Worm (Caenorhabditis elegans) whole organism, late embryonic: ENCODE measurements around the gene C36E6.8.

Source experiments
- K02D7.2 ChIP-seq: sonication (generic microtip); optimal IDR thresholded peaks from 2 replicates; lab custom pipeline; 2017; ENCODE audit warnings: mild to moderate bottlenecking, missing genetic modification characterization, missing compliant biosample characterization
- T23F11.4 ChIP-seq: fragments of 200-800 bp; sonication (Bioruptor generic); optimal IDR thresholded peaks from 2 replicates; lab custom pipeline; 2018; ENCODE audit warnings: mild to moderate bottlenecking, missing genetic modification characterization, missing compliant biosample characterization
- Y22D7AL.16 ChIP-seq: sonication (generic microtip); optimal IDR thresholded peaks from 2 replicates; lab custom pipeline; 2016; ENCODE audit warnings: missing genetic modification characterization, missing compliant biosample characterization
- ahr-1 ChIP-seq: sonication (generic microtip); optimal IDR thresholded peaks from 2 replicates; lab custom pipeline; 2016; ENCODE audit warnings: missing genetic modification characterization, missing compliant biosample characterization
- ceh-19 ChIP-seq: fragments of 200-800 bp; sonication (Bioruptor generic); optimal IDR thresholded peaks from 2 replicates; lab custom pipeline; 2018; ENCODE audit warnings: mild to moderate bottlenecking, missing genetic modification characterization, missing compliant biosample characterization
- ceh-2 ChIP-seq: sonication (generic microtip); optimal IDR thresholded peaks from 2 replicates; lab custom pipeline; 2016; ENCODE audit warnings: missing genotype, missing genetic modification characterization, missing compliant biosample characterization
- ceh-22 ChIP-seq: sonication (generic microtip); optimal IDR thresholded peaks from 2 replicates; lab custom pipeline; 2017; ENCODE audit warnings: missing biosample characterization, missing genetic modification characterization
- ceh-24 ChIP-seq: sonication (generic microtip); optimal IDR thresholded peaks from 2 replicates; lab custom pipeline; 2016; ENCODE audit warnings: mild to moderate bottlenecking, missing genetic modification characterization, missing compliant biosample characterization
- ceh-31 ChIP-seq: sonication (generic microtip); optimal IDR thresholded peaks from 2 replicates; lab custom pipeline; 2016; ENCODE audit warnings: missing genetic modification characterization, missing compliant biosample characterization
- ceh-34 ChIP-seq: sonication (generic microtip); optimal IDR thresholded peaks from 2 replicates; lab custom pipeline; 2016; ENCODE audit warnings: mild to moderate bottlenecking, missing genetic modification characterization, missing compliant biosample characterization
- ceh-45 ChIP-seq: fragments of 200-800 bp; sonication (Bioruptor generic); IDR thresholded peaks from 2 replicates; pipeline ENCODE4 v1.3.6; 2022; ENCODE audit warnings: missing genetic modification reagents, missing genetic modification characterization, missing compliant biosample characterization
- ceh-9 ChIP-seq: sonication (generic microtip); optimal IDR thresholded peaks from 2 replicates; lab custom pipeline; 2016; ENCODE audit warnings: mild to moderate bottlenecking, missing genetic modification characterization, inconsistent platforms, missing compliant biosample characterization
- dve-1 ChIP-seq: sonication (generic microtip); optimal IDR thresholded peaks from 2 replicates; lab custom pipeline; 2017; ENCODE audit warnings: antibody characterized with exemption, mild to moderate bottlenecking, missing genetic modification characterization, missing compliant biosample characterization
- elt-4 ChIP-seq: sonication (generic microtip); optimal IDR thresholded peaks from 2 replicates; lab custom pipeline; 2016; ENCODE audit warnings: missing genetic modification characterization, missing compliant biosample characterization
- ets-4 ChIP-seq: sonication (generic microtip); optimal IDR thresholded peaks from 2 replicates; lab custom pipeline; 2016; ENCODE audit warnings: missing genetic modification characterization, missing compliant biosample characterization
- fax-1 ChIP-seq: sonication (generic microtip); optimal IDR thresholded peaks from 2 replicates; lab custom pipeline; 2016; ENCODE audit warnings: missing genotype, missing genetic modification characterization, missing compliant biosample characterization
- fkh-10 ChIP-seq: fragments of 150-350 bp; optimal IDR thresholded peaks from 2 replicates; lab custom pipeline; 2014; ENCODE audit warnings: missing biosample characterization, missing genetic modification reagents, missing genetic modification characterization
- gmeb-2 ChIP-seq: sonication (generic microtip); optimal IDR thresholded peaks from 2 replicates; lab custom pipeline; 2016; ENCODE audit warnings: missing genetic modification characterization, inconsistent platforms, missing compliant biosample characterization
- hlh-13 ChIP-seq: fragments of 200-800 bp; sonication (Bioruptor generic); optimal IDR thresholded peaks from 2 replicates; lab custom pipeline; 2018; ENCODE audit warnings: mild to moderate bottlenecking, missing genetic modification characterization, missing compliant biosample characterization
- hlh-8 ChIP-seq: sonication (generic microtip); optimal IDR thresholded peaks from 2 replicates; lab custom pipeline; 2016; ENCODE audit warnings: missing genotype, missing genetic modification characterization, missing compliant biosample characterization
- lin-11 ChIP-seq: fragments of 200-800 bp; sonication (Bioruptor generic); optimal IDR thresholded peaks from 2 replicates; lab custom pipeline; 2018; ENCODE audit warnings: mild to moderate bottlenecking, missing genetic modification characterization, missing compliant biosample characterization
- madf-2 ChIP-seq: sonication (generic microtip); optimal IDR thresholded peaks from 2 replicates; lab custom pipeline; 2017; ENCODE audit warnings: missing genetic modification characterization, missing compliant biosample characterization
- nfya-1 ChIP-seq: sonication (generic microtip); optimal IDR thresholded peaks from 2 replicates; lab custom pipeline; 2017; ENCODE audit warnings: missing genetic modification characterization, mild to moderate bottlenecking, missing compliant biosample characterization, antibody characterized with exemption, moderate library complexity
- nhr-11 ChIP-seq: fragments of 150-350 bp; optimal IDR thresholded peaks from 2 replicates; lab custom pipeline; 2014; ENCODE audit warnings: missing biosample characterization, missing genetic modification characterization
- nhr-232 ChIP-seq: sonication (generic microtip); optimal IDR thresholded peaks from 2 replicates; lab custom pipeline; 2016; ENCODE audit warnings: missing genetic modification characterization, missing compliant biosample characterization
- pag-3 ChIP-seq: sonication (generic microtip); optimal IDR thresholded peaks from 2 replicates; lab custom pipeline; 2016; ENCODE audit warnings: missing compliant biosample characterization, missing genetic modification characterization, borderline replicate concordance
- pat-9 ChIP-seq: fragments of 200-800 bp; sonication (Bioruptor generic); optimal IDR thresholded peaks from 2 replicates; lab custom pipeline; 2018; ENCODE audit warnings: mild to moderate bottlenecking, missing genetic modification characterization, moderate library complexity, missing compliant biosample characterization
- pha-2 ChIP-seq: sonication (generic microtip); optimal IDR thresholded peaks from 2 replicates; lab custom pipeline; 2017; ENCODE audit warnings: mild to moderate bottlenecking, missing genetic modification characterization, missing compliant biosample characterization
- pros-1 ChIP-seq: fragments of 150-350 bp; optimal IDR thresholded peaks from 2 replicates; lab custom pipeline; 2014; ENCODE audit warnings: missing biosample characterization, missing genetic modification reagents, missing genetic modification characterization
- ref-2 ChIP-seq: sonication (generic microtip); optimal IDR thresholded peaks from 2 replicates; lab custom pipeline; 2016; ENCODE audit warnings: missing genetic modification characterization, missing compliant biosample characterization
- sox-2 ChIP-seq: fragments of 200-800 bp; sonication (Bioruptor generic); IDR thresholded peaks from 2 replicates; pipeline ENCODE4 v1.3.6; 2022; ENCODE audit warnings: missing genetic modification reagents, missing genetic modification characterization, missing compliant biosample characterization
- sox-4 ChIP-seq: sonication (generic microtip); optimal IDR thresholded peaks from 2 replicates; lab custom pipeline; 2017; ENCODE audit warnings: mild to moderate bottlenecking, missing genetic modification characterization, inconsistent platforms, missing compliant biosample characterization
- syd-9 ChIP-seq: sonication (generic microtip); optimal IDR thresholded peaks from 2 replicates; lab custom pipeline; 2016; ENCODE audit warnings: mild to moderate bottlenecking, missing genetic modification characterization, moderate library complexity, missing compliant biosample characterization
- tbx-7 ChIP-seq: sonication (generic microtip); optimal IDR thresholded peaks from 2 replicates; lab custom pipeline; 2016; ENCODE audit warnings: missing genotype, missing genetic modification characterization, missing compliant biosample characterization
- unc-3 ChIP-seq, 2 experiments: fragments of 200-800 bp in 1 of 2; sonication (Bioruptor generic) in 1 of 2; sonication (generic microtip) in 1 of 2; conservative IDR thresholded peaks in 1 of 2; optimal IDR thresholded peaks in 1 of 2; 2 replicates each; pipeline versions ENCODE4 v1.3.6 to Lab custom; 2016 to 2022; ENCODE audit warnings: missing compliant biosample characterization in 2 of 2, missing genetic modification characterization in 2 of 2, missing genetic modification reagents in 1 of 2
- unc-55 ChIP-seq: sonication (generic microtip); optimal IDR thresholded peaks from 2 replicates; lab custom pipeline; 2017; ENCODE audit warnings: missing biosample characterization, missing genetic modification reagents, missing genetic modification characterization
- zip-5 ChIP-seq: sonication (generic microtip); optimal IDR thresholded peaks from 2 replicates; lab custom pipeline; 2016; ENCODE audit warnings: missing genetic modification characterization, missing compliant biosample characterization
- ztf-16 ChIP-seq: sonication (generic microtip); optimal IDR thresholded peaks from 2 replicates; lab custom pipeline; 2017; ENCODE audit warnings: missing genetic modification characterization, missing compliant biosample characterization

The C36E6.8 gene

DNA sequence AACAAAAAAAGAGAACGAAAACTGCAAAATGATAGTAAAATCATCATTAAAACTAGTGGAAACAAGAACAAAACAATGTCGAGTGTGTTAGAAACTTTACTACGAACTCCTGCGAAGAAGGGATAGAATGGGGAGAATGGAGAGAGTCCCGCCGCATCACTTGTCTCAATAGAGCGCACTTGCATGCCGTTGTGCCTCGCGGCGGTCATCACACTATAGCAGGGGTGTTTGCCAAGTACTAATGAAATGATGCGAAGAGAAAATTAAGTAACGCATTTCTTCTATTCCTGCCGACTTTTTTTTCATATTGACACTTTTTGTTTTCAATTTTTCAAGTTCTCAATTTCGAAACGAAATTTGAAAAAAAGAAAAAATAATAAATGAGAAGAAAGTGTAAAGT lies 46.3 kb upstream of the C36E6.8 start (continued):
- no peak for TF ChIP-seq dve-1 (tag; lab: Kevin White, UChicago)
- no peak for TF ChIP-seq pha-2 (tag; lab: Kevin White, UChicago)
- no peak for TF ChIP-seq unc-3 (GFP tag; conservative IDR thresholded peaks at IDR 0.05; lab: Robert Waterston, UW)
- TF ChIP-seq unc-3 (tag; optimal IDR thresholded peaks at IDR 0.05; lab: Kevin White, UChicago), result no peak
- no peak for TF ChIP-seq T23F11.4 (GFP tag; lab: Kevin White, UChicago)

DNA sequence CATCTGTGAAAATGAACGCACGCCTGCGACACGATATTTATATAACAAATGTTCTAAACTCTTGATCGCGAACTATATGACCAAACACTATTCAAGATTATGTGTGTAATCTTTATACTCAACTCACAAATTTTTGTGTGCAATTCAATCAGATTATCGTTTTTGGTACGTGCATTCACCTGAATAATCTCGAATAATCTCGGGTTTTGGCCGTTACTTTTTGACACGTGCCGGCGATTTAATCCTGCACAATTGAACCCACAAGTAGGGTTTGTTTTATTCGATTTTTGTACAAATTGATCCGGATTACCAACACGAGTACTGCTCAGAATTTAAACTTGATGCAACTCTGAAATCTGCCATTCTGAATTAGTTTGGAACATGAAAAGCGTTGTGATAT lies 42.0 kb upstream of the C36E6.8 start, which contains the start of the genes vap-1 and F11C7.2:
Gene vap-1 (minus strand): TSS at position 101 of the 400 bp plus-strand sequence.
Gene F11C7.2 (plus strand): TSS at position 359 of the 400 bp plus-strand sequence.
- TF ChIP-seq ceh-2 (no peak), hlh-8 (no peak), ceh-22 (tag; lab: Kevin White, UChicago) (no peak), pros-1 (tag; lab: Kevin White, UChicago) (no peak), fax-1 (no peak), elt-4 (tag; lab: Kevin White, UChicago) (no peak), sox-2 (no peak), ref-2 (tag; lab: Kevin White, UChicago) (no peak), nhr-232 (tag; lab: Kevin White, UChicago) (no peak), ceh-9 (no peak), madf-2 (tag; lab: Kevin White, UChicago) (no peak), tbx-7 (tag; lab: Kevin White, UChicago) (no peak), pat-9 (tag; lab: Kevin White, UChicago) (no peak), sox-4 (tag; lab: Kevin White, UChicago) (no peak), ceh-31 (no peak), Y22D7AL.16 (no peak), unc-3 (GFP tag; conservative IDR thresholded peaks at IDR 0.05; lab: Robert Waterston, UW) (no peak), unc-3 (tag; optimal IDR thresholded peaks at IDR 0.05; lab: Kevin White, UChicago) (no peak), fkh-10 (GFP tag; lab: Kevin White, UChicago) (no peak), ets-4 (tag; lab: Kevin White, UChicago) (no peak)

DNA sequence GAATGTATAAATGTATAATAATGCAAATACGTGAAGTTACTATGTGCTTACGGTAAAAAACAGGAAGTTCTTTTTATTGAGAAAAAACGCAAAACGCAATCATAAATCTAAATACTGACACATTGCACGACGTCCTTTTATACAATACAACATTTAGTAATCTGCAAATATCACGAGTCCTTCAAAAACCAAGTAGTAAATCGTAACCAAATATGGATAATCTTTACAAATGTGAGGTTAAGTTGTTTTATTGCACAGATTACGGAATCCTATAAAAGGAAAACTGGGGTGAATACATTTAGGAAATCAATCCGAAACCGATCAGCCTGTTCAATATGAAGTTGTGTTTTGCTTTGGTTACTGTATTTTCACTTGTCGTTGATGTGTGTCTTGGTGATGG lies 40.2 kb upstream of the C36E6.8 start, which contains the start of gene F11C7.7:
Gene F11C7.7 (plus strand): TSS at position 301 of the 400 bp plus-strand sequence.
- TF ChIP-seq ahr-1, result no peak
- no peak for TF ChIP-seq ceh-34 (tag; lab: Kevin White, UChicago)
- no peak for TF ChIP-seq fax-1
- TF ChIP-seq syd-9 (tag; lab: Kevin White, UChicago), result no peak
- no peak for TF ChIP-seq hlh-13 (GFP tag; lab: Kevin White, UChicago)
- TF ChIP-seq zip-5 (tag; lab: Kevin White, UChicago), result no peak
- no peak for TF ChIP-seq sox-4 (tag; lab: Kevin White, UChicago)
- no peak for TF ChIP-seq sox-2
- TF ChIP-seq unc-55 (GFP tag; lab: Kevin White, UChicago), result no peak
- TF ChIP-seq ceh-24 (tag; lab: Kevin White, UChicago), result no peak
- TF ChIP-seq ztf-16 (tag; lab: Kevin White, UChicago), result no peak
- TF ChIP-seq nfya-1, result no peak
- TF ChIP-seq nhr-11 (tag; lab: Kevin White, UChicago), result no peak
- TF ChIP-seq lin-11 (tag; lab: Kevin White, UChicago), result no peak
- no peak for TF ChIP-seq ceh-19 (GFP tag; lab: Kevin White, UChicago)
- TF ChIP-seq, all 69 proteins: peak for 0

DNA sequence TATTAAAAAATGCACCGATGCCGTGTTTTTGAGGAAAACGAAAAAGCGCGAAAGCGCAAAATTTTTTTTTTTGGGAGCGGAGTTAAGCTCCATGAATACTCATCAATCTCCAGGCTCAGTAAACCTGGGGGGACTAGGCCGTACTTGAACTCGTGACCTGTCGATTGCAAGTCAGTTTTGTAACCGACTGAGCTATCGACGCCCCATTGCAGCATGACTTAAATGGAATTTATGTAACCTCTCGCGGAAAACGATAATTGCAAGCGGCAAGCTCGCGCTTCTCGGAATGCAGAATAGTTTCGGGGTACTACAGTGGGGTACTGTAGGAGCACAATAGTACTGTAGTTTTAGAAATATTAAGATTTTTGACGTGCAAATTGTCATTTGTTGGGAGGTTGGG lies 38.1 kb upstream of the C36E6.8 start:
- no peak for TF ChIP-seq gmeb-2 (tag; lab: Kevin White, UChicago)

DNA sequence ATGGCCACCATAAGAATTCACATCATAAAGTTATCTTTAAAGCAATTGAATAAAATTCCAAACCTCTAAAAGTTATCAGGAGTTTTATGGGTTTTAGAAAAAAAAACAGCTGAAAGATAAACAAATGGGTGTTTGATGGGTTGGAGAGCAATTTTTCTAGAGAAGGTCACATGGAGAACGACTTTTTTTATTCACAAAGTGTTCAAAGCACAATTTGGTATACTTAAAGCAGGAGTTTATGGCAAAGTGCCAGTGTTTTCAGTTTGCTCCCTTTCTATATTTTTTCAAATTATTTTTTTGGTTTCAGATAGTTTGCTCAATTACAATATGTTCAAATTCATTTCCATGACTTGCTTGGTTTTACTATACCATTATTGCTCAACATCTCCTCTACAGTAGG lies 37.2 kb upstream of the C36E6.8 start, which contains the start of gene F11C7.6:
Gene F11C7.6 (plus strand): TSS at position 301 of the 400 bp plus-strand sequence.
- TF ChIP-seq ceh-45 (GFP tag; lab: Robert Waterston, UW) (no peak), ets-4 (tag; lab: Kevin White, UChicago) (no peak), pros-1 (tag; lab: Kevin White, UChicago) (no peak), unc-3 (GFP tag; conservative IDR thresholded peaks at IDR 0.05; lab: Robert Waterston, UW) (no peak), unc-3 (tag; optimal IDR thresholded peaks at IDR 0.05; lab: Kevin White, UChicago) (no peak), ref-2 (tag; lab: Kevin White, UChicago) (no peak), madf-2 (tag; lab: Kevin White, UChicago) (no peak), ceh-22 (tag; lab: Kevin White, UChicago) (no peak), elt-4 (tag; lab: Kevin White, UChicago) (no peak), ceh-9 (no peak), sox-4 (tag; lab: Kevin White, UChicago) (no peak), K02D7.2 (tag; lab: Kevin White, UChicago) (no peak), pag-3 (tag; lab: Kevin White, UChicago) (no peak), hlh-8 (no peak), lin-11 (tag; lab: Kevin White, UChicago) (no peak)
